Fruit fly (Drosophila melanogaster) Kc167 (cell line): ENCODE data around the gene CG3168.

Source experiments
- Myc ChIP-seq: fragments of >200 bp; optimal IDR thresholded peaks from 2 replicates; lab custom pipeline; 2017; ENCODE audit warnings: missing external identifiers
- Sin3A ChIP-seq: fragments of >200 bp; optimal IDR thresholded peaks from 2 replicates; lab custom pipeline; 2018; ENCODE audit warnings: missing external identifiers
- h ChIP-seq: fragments of >200 bp; optimal IDR thresholded peaks from 3 replicates; lab custom pipeline; 2018; ENCODE audit warnings: missing external identifiers
- insv ChIP-seq: fragments of >200 bp; optimal IDR thresholded peaks from 3 replicates; lab custom pipeline; 2018; ENCODE audit warnings: missing external identifiers
- psq ChIP-seq: fragments of >200 bp; optimal IDR thresholded peaks from 2 replicates; lab custom pipeline; 2017; ENCODE audit warnings: missing external identifiers
- ttk ChIP-seq: sonication (Bioruptor generic); optimal IDR thresholded peaks from 2 replicates; lab custom pipeline; 2017; ENCODE audit warnings: missing external identifiers

CG3168 gene

dm6 chrX:6699255-6699885 is 40.4 kb downstream of the CG3168 start, which contains the start of gene CG14441:
CG14441 (plus strand) TSS chrX:6699508.
- TF ChIP-seq Myc (lab: Kevin White, UChicago) (no peak), h (no peak), ttk (lab: Kevin White, UChicago) (no peak), psq (no peak), insv (lab: Kevin White, UChicago) (no peak), Sin3A (lab: Kevin White, UChicago) (no peak)

- no peak for TF ChIP-seq Sin3A (lab: Kevin White, UChicago)
- TF ChIP-seq Myc (lab: Kevin White, UChicago) = no peak
- no peak for TF ChIP-seq ttk (lab: Kevin White, UChicago)
- TF ChIP-seq h = no peak
- no peak for TF ChIP-seq psq
- no peak for TF ChIP-seq insv (lab: Kevin White, UChicago)
Observed at dm6 chrX:6698248-6698812, 41.5 kb downstream of the CG3168 start, which contains the start of gene CG14440. CG14440 (minus strand) TSS chrX:6698567.

dm6 chrX:6696467-6696866 is 43.3 kb downstream of the CG3168 start:
- TF ChIP-seq insv (lab: Kevin White, UChicago) (no peak), psq (no peak), ttk (lab: Kevin White, UChicago) (no peak), h (no peak), Sin3A (lab: Kevin White, UChicago) (no peak), Myc (lab: Kevin White, UChicago) (no peak)

- no peak for TF ChIP-seq insv (lab: Kevin White, UChicago)
- no peak for TF ChIP-seq h
- TF ChIP-seq ttk (lab: Kevin White, UChicago) = no peak
- TF ChIP-seq Myc (lab: Kevin White, UChicago) = no peak
- no peak for TF ChIP-seq Sin3A (lab: Kevin White, UChicago)
- TF ChIP-seq psq = no peak
Observed at dm6 chrX:6694979-6695388, 44.8 kb downstream of the CG3168 start, which contains the start of gene CG14442. CG14442 (minus strand) TSS chrX:6695007.

dm6 chrX:6694105-6694788 is 45.5 kb downstream of the CG3168 start:
- TF ChIP-seq psq = no peak
- TF ChIP-seq insv (lab: Kevin White, UChicago) = no peak
- no peak for TF ChIP-seq Sin3A (lab: Kevin White, UChicago)
- TF ChIP-seq ttk (lab: Kevin White, UChicago) = no peak
- TF ChIP-seq Myc (lab: Kevin White, UChicago) = no peak
- TF ChIP-seq h = no peak

- TF ChIP-seq Sin3A (lab: Kevin White, UChicago) = no peak
- no peak for TF ChIP-seq insv (lab: Kevin White, UChicago)
- no peak for TF ChIP-seq psq
- no peak for TF ChIP-seq Myc (lab: Kevin White, UChicago)
- TF ChIP-seq ttk (lab: Kevin White, UChicago) = no peak
- no peak for TF ChIP-seq h
Observed at dm6 chrX:6688620-6689400, 51.0 kb downstream of the CG3168 start, which contains the start of gene CG3184. CG3184 (minus strand) TSS chrX:6688774.

dm6 chrX:6687267-6687666 is 52.5 kb downstream of the CG3168 start, which contains the start of gene CG44303:
CG44303 (minus strand) TSS chrX:6687420.
- TF ChIP-seq h (no peak), Sin3A (lab: Kevin White, UChicago) (no peak), psq (no peak), insv (lab: Kevin White, UChicago) (no peak), Myc (lab: Kevin White, UChicago) (no peak), ttk (lab: Kevin White, UChicago) (no peak)

- TF ChIP-seq h (no peak), Myc (lab: Kevin White, UChicago) (no peak), insv (lab: Kevin White, UChicago) (no peak), psq (no peak), Sin3A (lab: Kevin White, UChicago) (no peak), ttk (lab: Kevin White, UChicago) (no peak)
Observed at dm6 chrX:6683635-6684499, 55.9 kb downstream of the CG3168 start, which contains the start of gene Pink1. Pink1 (plus strand) TSS chrX:6683798.

- TF ChIP-seq h = no peak
- TF ChIP-seq Sin3A (lab: Kevin White, UChicago) = no peak
- TF ChIP-seq insv (lab: Kevin White, UChicago) = no peak
- no peak for TF ChIP-seq Myc (lab: Kevin White, UChicago)
- no peak for TF ChIP-seq psq
- TF ChIP-seq ttk (lab: Kevin White, UChicago) = no peak
Observed at dm6 chrX:6681467-6681866, 58.3 kb downstream of the CG3168 start, which contains the start of gene Fum2. Fum2 (plus strand) TSS chrX:6681767.

dm6 chrX:6679502-6679810 is 60.3 kb downstream of the CG3168 start:
- TF ChIP-seq psq (no peak), h (no peak), insv (lab: Kevin White, UChicago) (no peak), ttk (lab: Kevin White, UChicago) (no peak), Myc (lab: Kevin White, UChicago) (no peak), Sin3A (lab: Kevin White, UChicago) (no peak)
